Worm (Caenorhabditis elegans) whole organism, L3 larva: Measurements from ENCODE around the gene irk-3.

Experiments used
- R02D3.7 ChIP-seq: fragments of 150-350 bp; optimal IDR thresholded peaks from 2 replicates; lab custom pipeline; 2014; ENCODE audit warnings: missing biosample characterization, missing genetic modification characterization
- ZK546.5 ChIP-seq: sonication (generic microtip); optimal IDR thresholded peaks from 2 replicates; lab custom pipeline; 2017; ENCODE audit warnings: missing biosample characterization, missing genetic modification characterization
- ama-1 ChIP-seq: fragments of 150-350 bp; optimal IDR thresholded peaks from 2 replicates; lab custom pipeline; 2018
- ceh-16 ChIP-seq: sonication (generic microtip); optimal IDR thresholded peaks from 2 replicates; lab custom pipeline; 2017; ENCODE audit warnings: missing biosample characterization, missing genetic modification characterization
- ceh-82 ChIP-seq: fragments of 150-350 bp; optimal IDR thresholded peaks from 2 replicates; lab custom pipeline; 2014; ENCODE audit warnings: missing biosample characterization, missing genetic modification characterization
- ceh-9 ChIP-seq: sonication (generic microtip); optimal IDR thresholded peaks from 2 replicates; lab custom pipeline; 2018; ENCODE audit warnings: missing biosample characterization, missing genetic modification characterization
- egl-27 ChIP-seq: sonication (generic microtip); optimal IDR thresholded peaks from 4 replicates; lab custom pipeline; 2017; ENCODE audit warnings: missing biosample characterization, missing genetic modification reagents, missing genetic modification characterization
- egl-5 ChIP-seq: fragments of 150-350 bp; optimal IDR thresholded peaks from 2 replicates; lab custom pipeline; 2017; ENCODE audit warnings: missing biosample characterization, missing genetic modification reagents, missing genetic modification characterization, inconsistent platforms
- elt-1 ChIP-seq: fragments of 150-350 bp; optimal IDR thresholded peaks from 2 replicates; lab custom pipeline; 2014; ENCODE audit warnings: missing biosample characterization, missing genetic modification characterization
- elt-2 ChIP-seq: sonication (generic microtip); optimal IDR thresholded peaks from 2 replicates; lab custom pipeline; 2016; ENCODE audit warnings: missing genetic modification reagents, mild to moderate bottlenecking, missing genetic modification characterization, missing compliant biosample characterization
- fkh-10 ChIP-seq: sonication (generic microtip); optimal IDR thresholded peaks from 2 replicates; lab custom pipeline; 2017; ENCODE audit warnings: missing biosample characterization, missing genetic modification reagents, missing genetic modification characterization
- fkh-2 ChIP-seq: fragments of 150-350 bp; optimal IDR thresholded peaks from 2 replicates; lab custom pipeline; 2014; ENCODE audit warnings: missing biosample characterization, missing genetic modification reagents, missing genetic modification characterization
- fos-1 ChIP-seq: fragments of 150-350 bp; optimal IDR thresholded peaks from 2 replicates; lab custom pipeline; 2014; ENCODE audit warnings: missing biosample characterization, missing genetic modification characterization
- jun-1 ChIP-seq: fragments of 150-350 bp; optimal IDR thresholded peaks from 2 replicates; lab custom pipeline; 2014; ENCODE audit warnings: missing biosample characterization, missing genetic modification reagents, missing genetic modification characterization
- lin-15B ChIP-seq: fragments of 150-350 bp; optimal IDR thresholded peaks from 2 replicates; lab custom pipeline; 2014; ENCODE audit warnings: missing biosample characterization, missing genetic modification characterization
- lsy-12 ChIP-seq: sonication (generic microtip); optimal IDR thresholded peaks from 2 replicates; lab custom pipeline; 2016; ENCODE audit warnings: mild to moderate bottlenecking, missing genetic modification characterization, missing compliant biosample characterization
- nfya-1 ChIP-seq: sonication (generic microtip); optimal IDR thresholded peaks from 2 replicates; lab custom pipeline; 2017; ENCODE audit warnings: missing genetic modification characterization, mild to moderate bottlenecking, missing compliant biosample characterization, antibody characterized with exemption, moderate library complexity; ENCODE audit not compliant: insufficient read depth
- nhr-11 ChIP-seq: fragments of 150-350 bp; optimal IDR thresholded peaks from 2 replicates; lab custom pipeline; 2014; ENCODE audit warnings: missing biosample characterization, missing genetic modification characterization
- nhr-12 ChIP-seq: fragments of 150-350 bp; optimal IDR thresholded peaks from 2 replicates; lab custom pipeline; 2014; ENCODE audit warnings: missing biosample characterization, missing genetic modification characterization
- nhr-23 ChIP-seq: fragments of 150-350 bp; optimal IDR thresholded peaks from 2 replicates; lab custom pipeline; 2014; ENCODE audit warnings: missing biosample characterization, missing genetic modification reagents, missing genetic modification characterization
- nhr-25 ChIP-seq: sonication (generic microtip); optimal IDR thresholded peaks from 2 replicates; lab custom pipeline; 2017; ENCODE audit warnings: missing biosample characterization, missing genetic modification characterization
- nhr-28 ChIP-seq: fragments of 150-350 bp; optimal IDR thresholded peaks from 2 replicates; lab custom pipeline; 2014; ENCODE audit warnings: missing biosample characterization, missing genetic modification characterization
- nhr-76 ChIP-seq: fragments of 150-350 bp; sonication (generic microtip); optimal IDR thresholded peaks from 5 replicates; lab custom pipeline; 2014; ENCODE audit warnings: missing biosample characterization, missing genetic modification characterization
- pqm-1 ChIP-seq: fragments of 150-350 bp; optimal IDR thresholded peaks from 2 replicates; lab custom pipeline; 2017; ENCODE audit warnings: missing biosample characterization, missing genetic modification characterization, inconsistent platforms
- skn-1 ChIP-seq: fragments of 150-350 bp; optimal IDR thresholded peaks from 2 replicates; lab custom pipeline; 2014; ENCODE audit warnings: missing biosample characterization, missing genetic modification characterization
- snpc-4 ChIP-seq: fragments of 150-350 bp; optimal IDR thresholded peaks from 2 replicates; lab custom pipeline; 2014; ENCODE audit warnings: missing biosample characterization, missing genetic modification characterization
- unc-39 ChIP-seq: sonication (generic microtip); optimal IDR thresholded peaks from 4 replicates; lab custom pipeline; 2017; ENCODE audit warnings: missing biosample characterization, missing genetic modification characterization
- zag-1 ChIP-seq: fragments of 150-350 bp; optimal IDR thresholded peaks from 2 replicates; lab custom pipeline; 2014; ENCODE audit warnings: missing biosample characterization, missing genetic modification characterization

The irk-3 gene

ce11 chrX:14311583-14311982 is 58.6 kb downstream of the irk-3 start, which contains the start of gene mgrn-1:
mgrn-1 (minus strand) TSS chrX:14311683.
- no peak for TF ChIP-seq pqm-1
- TF ChIP-seq zag-1 (tag; lab: Kevin White, UChicago): no peak
- TF ChIP-seq elt-2: no peak
- no peak for TF ChIP-seq fkh-10 (GFP tag; lab: Kevin White, UChicago)
- no peak for TF ChIP-seq nhr-12 (tag; lab: Kevin White, UChicago)
- no peak for TF ChIP-seq lin-15B (tag; lab: Kevin White, UChicago)
- TF ChIP-seq egl-5 (tag; lab: Kevin White, UChicago): no peak
- TF ChIP-seq, all 47 proteins: peak for 0

- TF ChIP-seq elt-1 (tag; lab: Kevin White, UChicago): no peak
- TF ChIP-seq nhr-11 (tag; lab: Kevin White, UChicago): no peak
- TF ChIP-seq nhr-23 (tag; lab: Kevin White, UChicago): no peak
- no peak for TF ChIP-seq fkh-10 (GFP tag; lab: Kevin White, UChicago)
- no peak for TF ChIP-seq egl-27 (tag; lab: Kevin White, UChicago)
- TF ChIP-seq ceh-16 (tag; lab: Kevin White, UChicago): no peak
- TF ChIP-seq R02D3.7 (tag; lab: Kevin White, UChicago): no peak
- no peak for TF ChIP-seq ama-1 (lab: Kevin White, UChicago)
- TF ChIP-seq fos-1 (tag; lab: Kevin White, UChicago): no peak
- no peak for TF ChIP-seq jun-1 (tag; lab: Kevin White, UChicago)
- no peak for TF ChIP-seq nfya-1
- no peak for TF ChIP-seq zag-1 (tag; lab: Kevin White, UChicago)
- no peak for TF ChIP-seq unc-39
- TF ChIP-seq nhr-28 (tag; lab: Kevin White, UChicago): no peak
- no peak for TF ChIP-seq nhr-76 (tag; lab: Kevin White, UChicago)
- no peak for TF ChIP-seq lin-15B (tag; lab: Kevin White, UChicago)
- TF ChIP-seq skn-1 (tag; lab: Kevin White, UChicago): no peak
- no peak for TF ChIP-seq fkh-2
Measured at ce11 chrX:14309656-14310055, 60.6 kb downstream of the irk-3 start.

ce11 chrX:14307667-14308066 is 62.5 kb downstream of the irk-3 start, which contains the start of gene gphr-2:
gphr-2 (minus strand) TSS chrX:14307767.
- TF ChIP-seq egl-5 (tag; lab: Kevin White, UChicago) (no peak), lin-15B (tag; lab: Kevin White, UChicago) (no peak), nhr-11 (tag; lab: Kevin White, UChicago) (no peak), fos-1 (tag; lab: Kevin White, UChicago) (no peak), nhr-23 (tag; lab: Kevin White, UChicago) (no peak), snpc-4 (no peak), egl-27 (tag; lab: Kevin White, UChicago) (no peak), jun-1 (tag; lab: Kevin White, UChicago) (no peak), ZK546.5 (tag; lab: Kevin White, UChicago) (no peak), R02D3.7 (tag; lab: Kevin White, UChicago) (no peak), nfya-1 (no peak), ceh-9 (tag; lab: Kevin White, UChicago) (no peak), nhr-25 (no peak), lsy-12 (tag; lab: Kevin White, UChicago) (no peak), ceh-82 (tag; lab: Kevin White, UChicago) (no peak)
